Fruit fly (Drosophila melanogaster) whole organism, embryonic: Measurements from ENCODE around the gene CG13314.

Source experiments
- B-H1 ChIP-seq: fragments of 200-800 bp; sonication (Bioruptor generic); IDR thresholded peaks from 3 replicates; pipeline ENCODE4 v1.3.6; 2022; ENCODE audit warnings: missing biosample characterization, missing genetic modification characterization
- BEAF-32 ChIP-seq: fragments of 200-800 bp; sonication (Bioruptor generic); optimal IDR thresholded peaks from 3 replicates; lab custom pipeline; 2017; ENCODE audit warnings: missing biosample characterization, missing genetic modification characterization, mild to moderate bottlenecking, moderate library complexity, missing genetic modification reagents
- Bteb2 ChIP-seq: fragments of 200-800 bp; sonication (Bioruptor generic); optimal IDR thresholded peaks from 2 replicates; lab custom pipeline; 2016; ENCODE audit warnings: missing biosample characterization, missing genetic modification characterization
- CG10979 ChIP-seq: fragments of 200-800 bp; sonication (Bioruptor generic); optimal IDR thresholded peaks from 2 replicates; lab custom pipeline; 2018; ENCODE audit warnings: missing biosample characterization, mild to moderate bottlenecking, missing genetic modification characterization, moderate library complexity
- CG11504 ChIP-seq: fragments of 200-800 bp; sonication (Bioruptor generic); optimal IDR thresholded peaks from 3 replicates; lab custom pipeline; 2019; ENCODE audit warnings: missing biosample characterization, mild to moderate bottlenecking, missing genetic modification characterization, moderate library complexity
- CG14014 ChIP-seq: fragments of 200-800 bp; sonication (Bioruptor generic); IDR thresholded peaks from 2 replicates; pipeline ENCODE4 v1.3.6; 2022; ENCODE audit warnings: missing biosample characterization, missing genetic modification characterization
- CG15479 ChIP-seq: fragments of 200-800 bp; sonication (Bioruptor generic); optimal IDR thresholded peaks from 3 replicates; lab custom pipeline; 2019; ENCODE audit warnings: missing biosample characterization, mild to moderate bottlenecking, missing genetic modification characterization, moderate library complexity
- CG17385 ChIP-seq: fragments of 200-800 bp; sonication (Bioruptor generic); optimal IDR thresholded peaks from 3 replicates; lab custom pipeline; 2018; ENCODE audit warnings: missing biosample characterization, mild to moderate bottlenecking, missing genetic modification characterization
- CG17829 ChIP-seq: fragments of 200-800 bp; optimal IDR thresholded peaks from 2 replicates; lab custom pipeline; 2019; ENCODE audit warnings: missing biosample characterization, mild to moderate bottlenecking, missing genetic modification characterization, moderate library complexity
- CG4617 ChIP-seq: fragments of 200-800 bp; sonication (Bioruptor generic); optimal IDR thresholded peaks from 3 replicates; lab custom pipeline; 2016; ENCODE audit warnings: missing biosample characterization, missing genetic modification characterization, borderline replicate concordance
- CG5180 ChIP-seq: fragments of 200-800 bp; sonication (Bioruptor generic); optimal IDR thresholded peaks from 3 replicates; lab custom pipeline; 2017; ENCODE audit warnings: missing biosample characterization, missing genetic modification characterization, mild to moderate bottlenecking, moderate library complexity, missing genetic modification reagents
- CG6175 ChIP-seq: fragments of 200-800 bp; sonication (Bioruptor generic); IDR thresholded peaks from 3 replicates; pipeline ENCODE4 v1.3.6; 2022; ENCODE audit warnings: missing biosample characterization, missing genetic modification characterization
- CG6254 ChIP-seq: fragments of 200-800 bp; sonication (Bioruptor generic); optimal IDR thresholded peaks from 3 replicates; lab custom pipeline; 2017; ENCODE audit warnings: mild to moderate bottlenecking, missing biosample characterization, missing genetic modification reagents, missing genetic modification characterization
- CG7271 ChIP-seq: fragments of 200-800 bp; sonication (Bioruptor generic); optimal IDR thresholded peaks from 2 replicates; lab custom pipeline; 2018; ENCODE audit warnings: missing biosample characterization, mild to moderate bottlenecking, missing genetic modification characterization, moderate library complexity
- CG7357 ChIP-seq: fragments of 200-800 bp; sonication (Bioruptor generic); IDR thresholded peaks from 3 replicates; pipeline ENCODE4 v1.3.6; 2022; ENCODE audit warnings: missing biosample characterization, missing genetic modification characterization
- D ChIP-seq, 2 experiments: fragments of 200-800 bp in 1 of 2; fragments of >200 bp in 1 of 2; sonication (Bioruptor generic) in 1 of 2; optimal IDR thresholded peaks; 2 replicates in 1 of 2; 3 replicates in 1 of 2; lab custom pipeline; 2017; ENCODE audit warnings: mild to moderate bottlenecking in 1 of 2, missing biosample characterization in 1 of 2, missing genetic modification characterization in 1 of 2, missing genetic modification reagents in 1 of 2
- Doc3 ChIP-seq: fragments of 200-800 bp; sonication (Bioruptor generic); IDR thresholded peaks from 3 replicates; pipeline ENCODE4 v1.3.6; 2022; ENCODE audit warnings: missing biosample characterization, missing genetic modification characterization; ENCODE audit not compliant: partially characterized antibody
- Ets65A ChIP-seq: fragments of 200-800 bp; sonication (Bioruptor generic); peaks from one replicate; lab custom pipeline; 2016; ENCODE audit warnings: missing biosample characterization, missing genetic modification characterization
- Kr ChIP-seq: fragments of 200-800 bp; sonication (Bioruptor generic); optimal IDR thresholded peaks from 2 replicates; lab custom pipeline; 2017; ENCODE audit warnings: missing biosample characterization, mild to moderate bottlenecking, missing genetic modification characterization
- MBD-R2 ChIP-seq: fragments of 200-800 bp; sonication (Bioruptor generic); IDR thresholded peaks from 2 replicates; pipeline ENCODE4 v1.3.6; 2022; ENCODE audit warnings: missing biosample characterization, missing genetic modification characterization
- Med ChIP-seq: fragments of 200-800 bp; sonication (Bioruptor generic); peaks from one replicate; lab custom pipeline; 2016; ENCODE audit warnings: missing biosample characterization, missing genetic modification characterization, mild to moderate bottlenecking, inconsistent platforms, moderate library complexity
- NC2α ChIP-seq: fragments of 200-800 bp; sonication (Bioruptor generic); optimal IDR thresholded peaks from 2 replicates; lab custom pipeline; 2016; ENCODE audit warnings: missing biosample characterization, missing genetic modification characterization
- NFAT ChIP-seq: fragments of 200-800 bp; sonication (Bioruptor generic); IDR thresholded peaks from 2 replicates; pipeline ENCODE4 v1.3.6; 2022; ENCODE audit warnings: missing biosample characterization, missing genetic modification characterization
- Spps ChIP-seq: fragments of 200-800 bp; sonication (Bioruptor generic); optimal IDR thresholded peaks from 2 replicates; lab custom pipeline; 2018; ENCODE audit warnings: missing biosample characterization, mild to moderate bottlenecking, missing genetic modification characterization
- YL-1 ChIP-seq: fragments of 200-800 bp; sonication (Bioruptor generic); optimal IDR thresholded peaks from 3 replicates; lab custom pipeline; 2017; ENCODE audit warnings: missing biosample characterization, mild to moderate bottlenecking, missing genetic modification characterization
- ap ChIP-seq: fragments of 200-800 bp; sonication (Bioruptor generic); IDR thresholded peaks from 2 replicates; pipeline ENCODE4 v1.3.6; 2022; ENCODE audit warnings: missing biosample characterization, missing genetic modification characterization
- cad ChIP-seq: fragments of >200 bp; optimal IDR thresholded peaks from 2 replicates; lab custom pipeline; 2017; ENCODE audit warnings: missing biosample characterization, missing genetic modification characterization
- chinmo ChIP-seq: fragments of 200-800 bp; sonication (Bioruptor generic); IDR thresholded peaks from 4 replicates; pipeline ENCODE4 v1.3.6; 2022; ENCODE audit warnings: missing biosample characterization, missing genetic modification characterization; ENCODE audit not compliant: partially characterized antibody
- crc ChIP-seq: fragments of 200-800 bp; sonication (Bioruptor generic); optimal IDR thresholded peaks from 2 replicates; lab custom pipeline; 2016; ENCODE audit warnings: missing biosample characterization, missing genetic modification characterization
- dysf ChIP-seq: fragments of 200-800 bp; sonication (Bioruptor generic); IDR thresholded peaks from 3 replicates; pipeline ENCODE4 v1.3.6; 2022; ENCODE audit warnings: missing biosample characterization, missing genetic modification characterization
- eyg ChIP-seq: fragments of 200-800 bp; sonication (Bioruptor generic); optimal IDR thresholded peaks from 3 replicates; lab custom pipeline; 2016; ENCODE audit warnings: missing biosample characterization, missing genetic modification characterization
- kni ChIP-seq: fragments of 200-800 bp; sonication (Bioruptor generic); optimal IDR thresholded peaks from 3 replicates; lab custom pipeline; 2017; ENCODE audit warnings: mild to moderate bottlenecking, missing biosample characterization, missing genetic modification reagents, missing genetic modification characterization
- shn ChIP-seq: fragments of 200-800 bp; sonication (Bioruptor generic); optimal IDR thresholded peaks from 3 replicates; lab custom pipeline; 2016; ENCODE audit warnings: missing biosample characterization, missing genetic modification characterization
- ssp ChIP-seq: fragments of 200-800 bp; sonication (Bioruptor generic); IDR thresholded peaks from 2 replicates; pipeline ENCODE4 v1.3.6; 2022; ENCODE audit warnings: missing biosample characterization, missing genetic modification characterization
- tgo ChIP-seq: fragments of 200-800 bp; sonication (Bioruptor generic); IDR thresholded peaks from 3 replicates; pipeline ENCODE4 v1.3.6; 2022; ENCODE audit warnings: missing biosample characterization, missing genetic modification characterization
- tio ChIP-seq: fragments of 200-800 bp; sonication (Bioruptor generic); optimal IDR thresholded peaks from 2 replicates; lab custom pipeline; 2017; ENCODE audit warnings: missing biosample characterization, missing genetic modification characterization, inconsistent platforms
- tll ChIP-seq, 2 experiments: fragments of 200-800 bp in 1 of 2; fragments of >200 bp in 1 of 2; sonication (Bioruptor generic) in 1 of 2; optimal IDR thresholded peaks; 2 replicates each; lab custom pipeline; 2017 to 2019; ENCODE audit warnings: missing biosample characterization in 2 of 2, missing genetic modification characterization in 2 of 2, mild to moderate bottlenecking in 1 of 2, moderate library complexity in 1 of 2
- twi ChIP-seq: fragments of 200-800 bp; optimal IDR thresholded peaks from 2 replicates; lab custom pipeline; 2019; ENCODE audit warnings: missing biosample characterization, mild to moderate bottlenecking, missing genetic modification characterization, moderate library complexity
- vvl ChIP-seq: fragments of 200-800 bp; sonication (Bioruptor generic); IDR thresholded peaks from 2 replicates; pipeline ENCODE4 v1.3.6; 2022; ENCODE audit warnings: missing biosample characterization, missing genetic modification characterization
- wor ChIP-seq: fragments of 200-800 bp; sonication (Bioruptor generic); IDR thresholded peaks from 2 replicates; pipeline ENCODE4 v1.3.6; 2022; ENCODE audit warnings: missing biosample characterization, missing genetic modification characterization
- zen ChIP-seq: fragments of 200-800 bp; sonication (Bioruptor generic); optimal IDR thresholded peaks from 3 replicates; lab custom pipeline; 2018; ENCODE audit warnings: missing biosample characterization, mild to moderate bottlenecking, missing genetic modification characterization, moderate library complexity

CG13314 gene

DNA sequence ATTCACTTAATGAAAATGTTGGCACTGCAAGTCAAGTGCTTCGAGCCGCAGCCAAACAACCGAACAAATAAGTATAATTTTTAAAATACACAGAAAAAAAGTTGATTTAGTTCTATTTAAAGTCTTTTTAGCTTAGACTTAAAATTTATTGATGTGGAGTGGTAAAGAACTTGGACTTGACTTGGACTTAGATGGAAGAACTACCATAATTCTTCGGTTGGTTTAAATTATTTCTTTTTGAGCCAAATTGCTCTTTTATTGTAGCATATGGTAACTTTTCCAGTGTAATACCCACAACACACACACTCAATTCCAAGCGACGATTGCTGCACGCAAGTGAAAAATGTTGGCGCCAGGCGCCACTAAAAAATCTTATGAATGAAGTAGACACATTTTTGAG lies 46.5 kb downstream of the CG13314 start (continued):
- no peak for TF ChIP-seq eyg (GFP tag; lab: Kevin White, UChicago)
- TF ChIP-seq CG17829 (tag; lab: Kevin White, UChicago), result peak; percentile 55
- no peak for TF ChIP-seq wor
- TF ChIP-seq NC2α (GFP tag; lab: Kevin White, UChicago), result peak; percentile 6
- peak; percentile 30; the same call in 1 of the 2 replicates for TF ChIP-seq ssp (GFP tag; lab: Robert Waterston, UW)
- no peak for TF ChIP-seq Bteb2 (GFP tag; lab: Kevin White, UChicago)
- 0 out of 3 replicates have a peak, but pooled peaks have one; percentile 10 for TF ChIP-seq dysf (GFP tag; lab: Robert Waterston, UW)
- TF ChIP-seq crc (GFP tag; lab: Kevin White, UChicago), result no peak
- TF ChIP-seq vvl (GFP tag; lab: Robert Waterston, UW), result peak; percentile 22; the same call in 1 of the 2 replicates
- TF ChIP-seq CG4617, result no peak
- peak; percentile 76 for TF ChIP-seq CG10979 (tag; lab: Kevin White, UChicago)
- TF ChIP-seq CG17385 (GFP tag; lab: Kevin White, UChicago), result peak; percentile 6
- TF ChIP-seq CG7357 (GFP tag; lab: Robert Waterston, UW), result no peak
- 0 out of 3 replicates have a peak, but pooled peaks have one; percentile 37 for TF ChIP-seq tgo (GFP tag; lab: Robert Waterston, UW)
- no peak for TF ChIP-seq CG5180 (GFP tag; lab: Kevin White, UChicago)
- no peak for TF ChIP-seq MBD-R2 (GFP tag; lab: Robert Waterston, UW)
- no peak for TF ChIP-seq Doc3 (GFP tag; lab: Robert Waterston, UW)
- TF ChIP-seq CG6254 (GFP tag; lab: Kevin White, UChicago), result no peak
- TF ChIP-seq NFAT, result no peak
- no peak for TF ChIP-seq D (optimal IDR thresholded peaks at IDR 0.05; lab: Kevin White, UChicago)
- peak; percentile 38 for TF ChIP-seq D (GFP tag; optimal IDR thresholded peaks at IDR 0.05; lab: Kevin White, UChicago)
- TF ChIP-seq shn (GFP tag; lab: Kevin White, UChicago), result no peak
- no peak for TF ChIP-seq BEAF-32 (GFP tag; lab: Kevin White, UChicago)
- TF ChIP-seq ap, result no peak
- TF ChIP-seq kni, result no peak
- TF ChIP-seq CG14014 (GFP tag; lab: Robert Waterston, UW), result peak; percentile 44; the same call in 1 of the 2 replicates
- TF ChIP-seq B-H1 (GFP tag; lab: Robert Waterston, UW), result no peak

DNA sequence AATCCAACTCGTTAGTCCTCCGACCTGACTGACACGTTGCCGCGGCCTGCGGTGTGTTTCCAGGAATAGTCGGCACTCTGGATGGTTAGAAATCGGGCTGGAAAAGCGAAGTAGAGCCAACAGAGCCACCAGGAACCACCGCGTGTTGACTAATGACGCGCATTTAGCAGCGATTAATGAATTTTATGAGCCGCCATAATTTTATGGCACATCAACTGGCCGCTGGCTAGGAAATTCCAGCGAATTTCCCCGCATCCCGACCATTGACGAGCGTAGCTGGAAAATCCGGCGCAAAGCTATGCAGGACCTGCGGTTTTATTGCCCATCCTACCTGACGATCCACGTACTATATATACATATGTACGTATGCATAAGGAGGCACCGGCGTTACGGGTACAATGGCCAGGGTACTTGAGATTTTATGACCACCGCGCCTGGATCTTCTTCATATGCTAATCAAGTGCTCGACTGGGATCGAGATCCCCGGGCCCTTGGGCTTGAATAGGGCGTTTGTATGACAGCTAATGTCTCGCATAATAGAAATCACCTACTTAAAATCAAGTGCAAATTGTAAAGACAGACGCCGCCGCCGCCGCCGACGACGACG lies 47.7 kb downstream of the CG13314 start:
- TF ChIP-seq CG11504 (tag; lab: Kevin White, UChicago) (no peak), tio (GFP tag; lab: Kevin White, UChicago) (no peak), twi (tag; lab: Kevin White, UChicago) (peak; percentile 42), Ets65A (GFP tag; lab: Kevin White, UChicago) (peak; percentile 57), chinmo (GFP tag; lab: Robert Waterston, UW) (no peak), CG7271 (peak; percentile 87), Kr (GFP tag; lab: Kevin White, UChicago) (peak; percentile 50), Med (peak; percentile 48), Spps (tag; lab: Kevin White, UChicago) (no peak), zen (peak; percentile 99), CG15479 (peak; percentile 55), tll (GFP tag; optimal IDR thresholded peaks at IDR 0.05; lab: Kevin White, UChicago) (peak in 1 of 2 experiments; percentile 98), cad (peak; percentile 99), CG6175 (no peak), YL-1 (GFP tag; lab: Kevin White, UChicago) (no peak)
